Fruit fly (Drosophila melanogaster) whole organism, adult: ENCODE results near the gene hth.

Source experiments
- CG11617 ChIP-seq: fragments of 200-800 bp; sonication (Bioruptor generic); optimal IDR thresholded peaks from 2 replicates; lab custom pipeline; 2017; ENCODE audit warnings: mild to moderate bottlenecking, missing biosample characterization, missing genetic modification reagents, missing genetic modification characterization
- CG12768 ChIP-seq: fragments of 200-800 bp; sonication (Bioruptor generic); optimal IDR thresholded peaks from 2 replicates; lab custom pipeline; 2017; ENCODE audit warnings: missing biosample characterization, missing genetic modification characterization, mild to moderate bottlenecking, moderate library complexity, missing genetic modification reagents
- CG14711 ChIP-seq: fragments of 200-800 bp; sonication (Bioruptor generic); optimal IDR thresholded peaks from 2 replicates; lab custom pipeline; 2018; ENCODE audit warnings: missing biosample characterization, mild to moderate bottlenecking, missing genetic modification characterization, moderate library complexity
- CG1620 ChIP-seq: fragments of 200-800 bp; sonication (Bioruptor generic); optimal IDR thresholded peaks from 2 replicates; lab custom pipeline; 2016; ENCODE audit warnings: missing biosample characterization, missing genetic modification characterization
- CG33017 ChIP-seq: fragments of 200-800 bp; sonication (Bioruptor generic); optimal IDR thresholded peaks from 2 replicates; lab custom pipeline; 2018; ENCODE audit warnings: missing biosample characterization, mild to moderate bottlenecking, missing genetic modification characterization, moderate library complexity
- CG5204 ChIP-seq: fragments of 200-800 bp; sonication (Bioruptor generic); optimal IDR thresholded peaks from 2 replicates; lab custom pipeline; 2016; ENCODE audit warnings: missing biosample characterization, missing genetic modification characterization
- CG7045 ChIP-seq: fragments of 200-800 bp; sonication (Bioruptor generic); optimal IDR thresholded peaks from 2 replicates; lab custom pipeline; 2017; ENCODE audit warnings: missing biosample characterization, mild to moderate bottlenecking, missing genetic modification characterization
- CG7101 ChIP-seq: fragments of 200-800 bp; sonication (Bioruptor generic); optimal IDR thresholded peaks from 2 replicates; lab custom pipeline; 2018; ENCODE audit warnings: missing biosample characterization, mild to moderate bottlenecking, missing genetic modification characterization, moderate library complexity
- Clk ChIP-seq: fragments of 200-800 bp; sonication (Bioruptor generic); optimal IDR thresholded peaks from 2 replicates; lab custom pipeline; 2017; ENCODE audit warnings: missing biosample characterization, missing genetic modification characterization
- Crg-1 ChIP-seq: fragments of 200-800 bp; sonication (Bioruptor generic); optimal IDR thresholded peaks from 2 replicates; lab custom pipeline; 2016; ENCODE audit warnings: missing biosample characterization, missing genetic modification characterization
- Hr96 ChIP-seq: fragments of 200-800 bp; sonication (Bioruptor generic); optimal IDR thresholded peaks from 2 replicates; lab custom pipeline; 2016; ENCODE audit warnings: missing biosample characterization, missing genetic modification characterization
- Mnt ChIP-seq: fragments of 200-800 bp; sonication (Bioruptor generic); optimal IDR thresholded peaks from 2 replicates; lab custom pipeline; 2016; ENCODE audit warnings: missing biosample characterization, mild to moderate bottlenecking, missing genetic modification characterization
- bab1 ChIP-seq: fragments of 200-800 bp; sonication (Bioruptor generic); optimal IDR thresholded peaks from 3 replicates; lab custom pipeline; 2019; ENCODE audit warnings: missing biosample characterization, mild to moderate bottlenecking, missing genetic modification characterization, moderate library complexity
- cic ChIP-seq: fragments of 200-800 bp; sonication (Bioruptor generic); optimal IDR thresholded peaks from 2 replicates; lab custom pipeline; 2017; ENCODE audit warnings: missing biosample characterization, mild to moderate bottlenecking, missing genetic modification characterization, moderate library complexity
- cnc ChIP-seq, 2 experiments: fragments of >200 bp; optimal IDR thresholded peaks; 2 replicates each; lab custom pipeline; 2017
- kay ChIP-seq: fragments of 200-800 bp; sonication (Bioruptor generic); peaks from one replicate; lab custom pipeline; 2016; ENCODE audit warnings: missing biosample characterization, missing genetic modification characterization, borderline replicate concordance
- ovo ChIP-seq: fragments of 200-800 bp; sonication (Bioruptor generic); optimal IDR thresholded peaks from 2 replicates; lab custom pipeline; 2016; ENCODE audit warnings: missing biosample characterization, missing genetic modification characterization
- pad ChIP-seq: fragments of 200-800 bp; sonication (Bioruptor generic); optimal IDR thresholded peaks from 3 replicates; lab custom pipeline; 2017; ENCODE audit warnings: missing biosample characterization, missing genetic modification characterization, mild to moderate bottlenecking, moderate library complexity, missing genetic modification reagents
- tj ChIP-seq: fragments of 200-800 bp; sonication (Bioruptor generic); optimal IDR thresholded peaks from 3 replicates; lab custom pipeline; 2017; ENCODE audit warnings: missing biosample characterization, mild to moderate bottlenecking, missing genetic modification characterization, moderate library complexity
- toe ChIP-seq: fragments of 200-800 bp; sonication (Bioruptor generic); optimal IDR thresholded peaks from 2 replicates; lab custom pipeline; 2016; ENCODE audit warnings: missing biosample characterization, missing genetic modification characterization

Gene hth

dm6 chr3R:10566441-10567179 is 72.8 kb downstream of the hth start:
- no peak for TF ChIP-seq CG33017 (tag; lab: Kevin White, UChicago)
- no peak for TF ChIP-seq CG7101 (tag; lab: Kevin White, UChicago)
- TF ChIP-seq kay (GFP tag; lab: Kevin White, UChicago): peak; percentile 73
- no peak for TF ChIP-seq Hr96
- no peak for TF ChIP-seq Mnt (GFP tag; lab: Kevin White, UChicago)
- no peak for TF ChIP-seq pad
- no peak for TF ChIP-seq CG14711
- no peak for TF ChIP-seq cic (GFP tag; lab: Kevin White, UChicago)
- TF ChIP-seq Clk (GFP tag; lab: Kevin White, UChicago): no peak

- TF ChIP-seq Hr96 (no peak), tj (no peak), cic (GFP tag; lab: Kevin White, UChicago) (no peak), Clk (GFP tag; lab: Kevin White, UChicago) (no peak), CG14711 (no peak), CG11617 (GFP tag; lab: Kevin White, UChicago) (no peak), CG7045 (GFP tag; lab: Kevin White, UChicago) (no peak), pad (no peak), toe (GFP tag; lab: Kevin White, UChicago) (no peak), kay (GFP tag; lab: Kevin White, UChicago) (no peak), CG12768 (GFP tag; lab: Kevin White, UChicago) (no peak), cnc (optimal IDR thresholded peaks at IDR 0.05; lab: Kevin White, UChicago) (no peak)
These were observed 75.1 kb downstream of the hth start for dm6 chr3R:10564229-10564628.

dm6 chr3R:10560575-10560974 is 78.8 kb downstream of the hth start:
- TF ChIP-seq toe (GFP tag; lab: Kevin White, UChicago): no peak
- no peak for TF ChIP-seq CG11617 (GFP tag; lab: Kevin White, UChicago)
- TF ChIP-seq Crg-1 (GFP tag; lab: Kevin White, UChicago): no peak
- no peak for TF ChIP-seq Clk (GFP tag; lab: Kevin White, UChicago)
- TF ChIP-seq cnc (optimal IDR thresholded peaks at IDR 0.05; lab: Kevin White, UChicago): no peak
- no peak for TF ChIP-seq CG12768 (GFP tag; lab: Kevin White, UChicago)
- TF ChIP-seq CG5204: no peak
- no peak for TF ChIP-seq CG7101 (tag; lab: Kevin White, UChicago)
- TF ChIP-seq CG1620 (GFP tag; lab: Kevin White, UChicago): no peak
- no peak for TF ChIP-seq CG33017 (tag; lab: Kevin White, UChicago)
- TF ChIP-seq CG7045 (GFP tag; lab: Kevin White, UChicago): no peak
- no peak for TF ChIP-seq bab1
- TF ChIP-seq tj: no peak
- TF ChIP-seq Hr96: no peak
- no peak for TF ChIP-seq cic (GFP tag; lab: Kevin White, UChicago)
- no peak for TF ChIP-seq pad
- TF ChIP-seq Mnt (GFP tag; lab: Kevin White, UChicago): no peak
- no peak for TF ChIP-seq CG14711
- no peak for TF ChIP-seq kay (GFP tag; lab: Kevin White, UChicago)

- TF ChIP-seq Crg-1 (GFP tag; lab: Kevin White, UChicago): no peak
- no peak for TF ChIP-seq CG33017 (tag; lab: Kevin White, UChicago)
- no peak for TF ChIP-seq kay (GFP tag; lab: Kevin White, UChicago)
- no peak for TF ChIP-seq CG7045 (GFP tag; lab: Kevin White, UChicago)
- TF ChIP-seq CG12768 (GFP tag; lab: Kevin White, UChicago): no peak
- TF ChIP-seq CG5204: no peak
- no peak for TF ChIP-seq Hr96
- TF ChIP-seq CG11617 (GFP tag; lab: Kevin White, UChicago): no peak
- TF ChIP-seq CG14711: no peak
- no peak for TF ChIP-seq Mnt (GFP tag; lab: Kevin White, UChicago)
- no peak for TF ChIP-seq tj
- no peak for TF ChIP-seq CG1620 (GFP tag; lab: Kevin White, UChicago)
- no peak for TF ChIP-seq cnc (optimal IDR thresholded peaks at IDR 0.05; lab: Kevin White, UChicago)
- TF ChIP-seq pad: no peak
- TF ChIP-seq ovo: no peak
- no peak for TF ChIP-seq bab1
These were observed 79.4 kb downstream of the hth start for dm6 chr3R:10559893-10560435.

dm6 chr3R:10559164-10559563 is 80.2 kb downstream of the hth start:
- TF ChIP-seq kay (GFP tag; lab: Kevin White, UChicago): no peak
- no peak for TF ChIP-seq Mnt (GFP tag; lab: Kevin White, UChicago)
- TF ChIP-seq tj: no peak
- no peak for TF ChIP-seq CG33017 (tag; lab: Kevin White, UChicago)
- no peak for TF ChIP-seq toe (GFP tag; lab: Kevin White, UChicago)
- TF ChIP-seq CG14711: no peak
- TF ChIP-seq cnc (optimal IDR thresholded peaks at IDR 0.05; lab: Kevin White, UChicago): no peak
- TF ChIP-seq CG7101 (tag; lab: Kevin White, UChicago): no peak
- TF ChIP-seq bab1: no peak
- no peak for TF ChIP-seq CG11617 (GFP tag; lab: Kevin White, UChicago)
- TF ChIP-seq CG7045 (GFP tag; lab: Kevin White, UChicago): no peak
- TF ChIP-seq ovo: no peak

dm6 chr3R:10557651-10558294 is 81.6 kb downstream of the hth start:
- TF ChIP-seq CG7101 (tag; lab: Kevin White, UChicago) (no peak), CG11617 (GFP tag; lab: Kevin White, UChicago) (no peak), Clk (GFP tag; lab: Kevin White, UChicago) (no peak), CG7045 (GFP tag; lab: Kevin White, UChicago) (no peak), CG5204 (no peak), ovo (no peak), CG14711 (no peak), CG33017 (tag; lab: Kevin White, UChicago) (no peak), Crg-1 (GFP tag; lab: Kevin White, UChicago) (no peak), CG12768 (GFP tag; lab: Kevin White, UChicago) (no peak), cnc (optimal IDR thresholded peaks at IDR 0.05; lab: Kevin White, UChicago) (no peak), cic (GFP tag; lab: Kevin White, UChicago) (no peak), Hr96 (no peak), pad (no peak), Mnt (GFP tag; lab: Kevin White, UChicago) (no peak), tj (no peak), bab1 (no peak), kay (GFP tag; lab: Kevin White, UChicago) (no peak)
